Fruit fly (Drosophila melanogaster): ENCODE data around the gene CG34456.

Gene CG34456

DNA sequence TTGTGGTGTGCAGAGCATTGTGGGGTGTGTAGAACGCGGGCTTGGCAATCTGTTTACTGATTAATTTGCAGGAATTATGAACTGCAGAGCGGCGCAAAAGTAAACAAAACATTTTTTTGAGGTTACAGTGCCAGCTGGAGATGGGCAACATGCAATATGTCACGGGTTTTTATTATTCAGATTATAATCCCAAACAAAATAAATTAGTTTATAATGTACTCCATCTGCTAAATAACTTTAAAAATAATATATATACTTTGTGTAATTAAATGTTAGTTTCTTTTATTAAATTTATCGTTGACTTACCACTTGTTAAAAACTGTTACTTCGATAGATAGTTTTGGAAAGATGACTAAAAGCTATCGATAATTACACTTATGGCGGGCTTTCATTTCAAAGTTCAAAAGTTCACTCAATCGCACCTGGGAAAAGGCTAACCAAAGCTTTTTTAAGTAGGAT, 9.0 kb downstream of the CG34456 start, which contains the start of gene Fdx1 (continued):
- TF ChIP-seq CG11456 (GFP tag; IDR thresholded peaks at IDR 0.05) (0 out of 3 replicates have a peak, but pooled peaks have one; percentile 27), crp (GFP tag; optimal IDR thresholded peaks at IDR 0.05) (peak in 1 of 2 experiments; percentile 8), phol (tag; optimal IDR thresholded peaks at IDR 0.05) (peak; percentile 36), NC2α (GFP tag; optimal IDR thresholded peaks at IDR 0.05) (no peak), chn (GFP tag; optimal IDR thresholded peaks at IDR 0.05) (no peak), knrl (GFP tag; IDR thresholded peaks at IDR 0.05; ENCODE audit: partially characterized antibody) (peak; percentile 53; the same call in 2 of the 3 replicates), bowl (GFP tag; IDR thresholded peaks at IDR 0.05) (no peak), esg (GFP tag; conservative IDR thresholded peaks at IDR 0.05) (peak; percentile 21; the same call in 1 of the 2 replicates), E2f2 (GFP tag; IDR thresholded peaks at IDR 0.05) (peak; percentile 90), so (GFP tag; IDR thresholded peaks at IDR 0.05) (0 out of 3 replicates have a peak, but pooled peaks have one; percentile 27), CG9817 (tag; optimal IDR thresholded peaks at IDR 0.05) (peak; percentile 25), jigr1 (GFP tag; IDR thresholded peaks at IDR 0.05) (no peak), zfh1 (GFP tag; IDR thresholded peaks at IDR 0.05) (no peak), CG6813 (GFP tag; optimal IDR thresholded peaks at IDR 0.05) (no peak), maf-S (GFP tag; optimal IDR thresholded peaks at IDR 0.05) (no peak), ci (GFP tag; IDR thresholded peaks at IDR 0.05) (peak; percentile 31; the same call in 1 of the 3 replicates), dm (GFP tag; optimal IDR thresholded peaks at IDR 0.05) (no peak), Eip74EF (GFP tag; optimal IDR thresholded peaks at IDR 0.05) (no peak), CG1602 (GFP tag; optimal IDR thresholded peaks at IDR 0.05) (no peak), prd (optimal IDR thresholded peaks at IDR 0.05) (no peak), prd (GFP tag; IDR thresholded peaks at IDR 0.05) (0 out of 3 replicates have a peak, but pooled peaks have one; percentile 33)

DNA sequence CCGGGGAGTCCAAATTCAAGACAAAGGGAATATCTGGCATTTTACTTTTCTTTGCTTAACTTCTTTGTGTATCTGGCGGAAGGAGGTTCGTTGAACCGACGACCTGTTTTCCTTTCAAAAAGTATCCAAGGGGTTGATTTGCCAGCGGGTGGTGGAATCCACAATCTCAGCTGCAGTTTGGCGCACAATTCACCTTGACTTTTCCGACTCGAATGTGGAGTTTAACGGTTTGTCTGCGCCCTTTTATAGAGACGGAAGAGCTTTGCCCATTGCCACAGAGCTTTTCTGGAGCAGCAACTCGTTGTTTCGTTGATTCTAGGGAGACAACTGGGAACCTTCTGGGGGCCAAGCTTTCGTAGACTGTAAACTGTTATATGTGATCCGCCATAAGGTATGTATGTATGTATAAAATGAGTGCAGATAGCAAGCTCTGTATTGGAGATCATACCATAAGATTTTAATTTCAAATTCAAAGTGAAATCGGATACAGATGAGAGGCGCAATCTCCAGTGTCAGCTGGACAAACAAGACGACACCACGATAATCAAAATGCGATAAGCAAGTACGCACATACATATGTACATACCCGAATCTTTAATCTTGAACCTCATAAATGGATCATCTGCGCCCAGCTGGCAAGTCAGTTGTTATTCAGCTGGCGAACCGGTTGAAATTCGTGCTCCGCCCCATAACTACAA, 10.5 kb downstream of the CG34456 start, which contains the start of the genes Hsp67Bc, CG4456 and Hsp22:
Gene Hsp67Bc (minus strand): TSS at position 220 of the 698 bp plus-strand sequence.
Gene CG4456 (plus strand): TSS at position 445 of the 698 bp plus-strand sequence.
Gene Hsp22 (plus strand): TSS at position 654 of the 698 bp plus-strand sequence.
- TF ChIP-seq MESR4 (GFP tag; optimal IDR thresholded peaks at IDR 0.05) (no peak), Deaf1 (tag; optimal IDR thresholded peaks at IDR 0.05) (peak; percentile 20), sug (tag; optimal IDR thresholded peaks at IDR 0.05) (peak; percentile 27), CG18599 (GFP tag; optimal IDR thresholded peaks at IDR 0.05) (peak; percentile 51), CG6254 (GFP tag; optimal IDR thresholded peaks at IDR 0.05) (peak; percentile 18), pros (GFP tag; optimal IDR thresholded peaks at IDR 0.05) (peak; percentile 45), Neu2 (GFP tag; optimal IDR thresholded peaks at IDR 0.05; ENCODE audit: borderline replicate concordance) (no peak), ind (GFP tag; optimal IDR thresholded peaks at IDR 0.05) (no peak), CG13296 (GFP tag; optimal IDR thresholded peaks at IDR 0.05) (peak; percentile 29), rib (GFP tag; IDR thresholded peaks at IDR 0.05) (no peak), nmo (GFP tag; optimal IDR thresholded peaks at IDR 0.05) (no peak), Rfx (GFP tag; IDR thresholded peaks at IDR 0.05) (0 out of 2 replicates have a peak, but pooled peaks have one; percentile 14), Nf-YC (tag; optimal IDR thresholded peaks at IDR 0.05) (peak; percentile 31), CG11085 (GFP tag; IDR thresholded peaks at IDR 0.05) (0 out of 2 replicates have a peak, but pooled peaks have one; percentile 7), CG3065 (GFP tag; optimal IDR thresholded peaks at IDR 0.05) (no peak), unpg (GFP tag; optimal IDR thresholded peaks at IDR 0.05) (no peak), CG15011 (GFP tag; optimal IDR thresholded peaks at IDR 0.05) (peak; percentile 13), chinmo (GFP tag; IDR thresholded peaks at IDR 0.05; ENCODE audit: partially characterized antibody) (peak; percentile 47; the same call in 1 of the 4 replicates), CG17359 (tag; optimal IDR thresholded peaks at IDR 0.05) (no peak), grn (GFP tag; optimal IDR thresholded peaks at IDR 0.05) (peak; percentile 81), CG15601 (tag; optimal IDR thresholded peaks at IDR 0.05) (peak; percentile 30), Bgb (GFP tag; IDR thresholded peaks at IDR 0.05; ENCODE audit: partially characterized antibody) (peak; percentile 27; the same call in 1 of the 2 replicates), D19B (GFP tag; optimal IDR thresholded peaks at IDR 0.05) (no peak), Ets65A (GFP tag) (no peak), Opbp (GFP tag; IDR thresholded peaks at IDR 0.05; ENCODE audit: partially characterized antibody) (peak; percentile 20; the same call in 1 of the 3 replicates), CG1529 (GFP tag; optimal IDR thresholded peaks at IDR 0.05) (peak; percentile 21), gce (GFP tag; IDR thresholded peaks at IDR 0.05) (0 out of 3 replicates have a peak, but pooled peaks have one; percentile 50)

Data from whole organism, embryonic.